Fruit fly (Drosophila melanogaster): ENCODE data around the gene CCT2.
A peak's percentile ranks its signal among the peaks of the same experiment; 100 is the strongest.

The CCT2 gene

DNA sequence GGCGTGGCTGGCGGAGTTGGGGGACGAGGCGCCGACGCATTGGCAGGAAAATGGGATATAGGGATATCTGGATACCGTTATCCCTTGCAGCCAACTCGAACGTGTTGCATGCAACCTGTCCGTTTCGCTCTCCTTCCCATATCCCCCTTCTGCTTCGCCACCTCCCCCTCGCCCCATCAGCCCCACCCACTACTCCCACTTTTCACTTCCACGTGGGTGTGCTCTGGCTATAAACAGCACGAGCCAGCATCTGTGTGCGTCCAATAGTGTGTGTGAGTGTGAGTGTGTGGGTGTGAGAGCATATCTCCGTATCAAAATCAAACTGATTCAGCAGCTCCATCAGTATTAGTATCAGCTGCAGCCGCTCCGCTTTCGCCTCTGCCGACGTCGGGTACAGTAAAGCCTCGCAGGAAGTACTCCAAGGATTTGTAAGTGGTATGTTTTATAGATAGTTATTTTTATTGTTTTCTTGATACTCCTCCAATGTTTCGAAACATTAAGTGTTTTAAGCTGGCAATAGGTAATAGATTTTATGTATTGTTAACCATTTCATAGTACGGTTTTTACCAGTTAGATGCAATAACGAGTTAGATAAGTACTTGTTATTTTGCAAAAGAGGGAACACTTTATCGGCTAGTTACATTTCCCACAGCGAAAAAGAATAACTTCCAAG is 29.8 kb downstream of the CCT2 start (continued):
- no peak for TF ChIP-seq MTF-1 (GFP tag; optimal IDR thresholded peaks at IDR 0.05; ENCODE audit: borderline replicate concordance)
- no peak for TF ChIP-seq Gsc (GFP tag; IDR thresholded peaks at IDR 0.05)
- TF ChIP-seq gce (GFP tag; IDR thresholded peaks at IDR 0.05): no peak
- TF ChIP-seq fd96Cb (tag; optimal IDR thresholded peaks at IDR 0.05): peak; percentile 68
- TF ChIP-seq CG8290 (GFP tag; optimal IDR thresholded peaks at IDR 0.05): no peak
- peak in 1 of 2 experiments; percentile 0 for TF ChIP-seq CG8290 (tag; optimal IDR thresholded peaks at IDR 0.05)
- no peak for TF ChIP-seq az2 (GFP tag; optimal IDR thresholded peaks at IDR 0.05)
- TF ChIP-seq CG3407 (GFP tag; optimal IDR thresholded peaks at IDR 0.05): no peak
- no peak for TF ChIP-seq CG11398 (GFP tag; optimal IDR thresholded peaks at IDR 0.05)
- TF ChIP-seq Six4 (GFP tag; optimal IDR thresholded peaks at IDR 0.05): peak; percentile 15
- TF ChIP-seq hbn (GFP tag; IDR thresholded peaks at IDR 0.05; ENCODE audit: partially characterized antibody): no peak
- no peak for TF ChIP-seq Lim3 (GFP tag; IDR thresholded peaks at IDR 0.05)
- TF ChIP-seq CG4360 (GFP tag; IDR thresholded peaks at IDR 0.05): no peak
- no peak for TF ChIP-seq vfl (GFP tag; optimal IDR thresholded peaks at IDR 0.05)
- TF ChIP-seq CG17361 (GFP tag; IDR thresholded peaks at IDR 0.05): no peak; the same call in 1 of the 3 replicates
- TF ChIP-seq CG18011 (GFP tag; optimal IDR thresholded peaks at IDR 0.05): no peak
- peak; percentile 18 to 64 for TF ChIP-seq bsh (GFP tag; optimal IDR thresholded peaks at IDR 0.05)
- TF ChIP-seq CG2889 (GFP tag; IDR thresholded peaks at IDR 0.05): no peak
- no peak for TF ChIP-seq croc (GFP tag; conservative IDR thresholded peaks at IDR 0.05)
- peak; percentile 57 for TF ChIP-seq CG3281 (GFP tag; optimal IDR thresholded peaks at IDR 0.05)
- TF ChIP-seq gro (GFP tag; optimal IDR thresholded peaks at IDR 0.05): no peak
- TF ChIP-seq CG18599 (GFP tag; optimal IDR thresholded peaks at IDR 0.05): peak; percentile 65
- peak; percentile 14 for TF ChIP-seq CG6813 (GFP tag; optimal IDR thresholded peaks at IDR 0.05)
- no peak for TF ChIP-seq CG6683 (GFP tag; optimal IDR thresholded peaks at IDR 0.05)
- no peak for TF ChIP-seq CG8281 (tag; optimal IDR thresholded peaks at IDR 0.05)
- TF ChIP-seq ftz-f1 (GFP tag; optimal IDR thresholded peaks at IDR 0.05): no peak
- TF ChIP-seq slp2 (GFP tag; optimal IDR thresholded peaks at IDR 0.05): peak; percentile 20
- TF ChIP-seq unc-4 (GFP tag; IDR thresholded peaks at IDR 0.05; ENCODE audit: partially characterized antibody): no peak
- TF ChIP-seq mam (GFP tag; optimal IDR thresholded peaks at IDR 0.05): no peak
- 0 out of 2 replicates have a peak, but pooled peaks have one; percentile 30 for TF ChIP-seq chm (GFP tag; IDR thresholded peaks at IDR 0.05)
- TF ChIP-seq Eip74EF (GFP tag; optimal IDR thresholded peaks at IDR 0.05): peak in 1 of 2 experiments; percentile 74
- TF ChIP-seq nmo (GFP tag; optimal IDR thresholded peaks at IDR 0.05): peak; percentile 68
- TF ChIP-seq CG1024 (GFP tag; IDR thresholded peaks at IDR 0.05): no peak
- TF ChIP-seq onecut (GFP tag; IDR thresholded peaks at IDR 0.05): no peak
- TF ChIP-seq Ssrp (tag; optimal IDR thresholded peaks at IDR 0.05): no peak
- peak; percentile 26 for TF ChIP-seq CG9727 (GFP tag; optimal IDR thresholded peaks at IDR 0.05)
- TF ChIP-seq Xbp1 (GFP tag; optimal IDR thresholded peaks at IDR 0.05): no peak
- no peak for TF ChIP-seq ab (GFP tag; optimal IDR thresholded peaks at IDR 0.05)
- 0 out of 3 replicates have a peak, but pooled peaks have one; percentile 43 for TF ChIP-seq CG11695 (GFP tag; IDR thresholded peaks at IDR 0.05)
- TF ChIP-seq Poxn (GFP tag; IDR thresholded peaks at IDR 0.05): no peak
- no peak for TF ChIP-seq vvl (GFP tag; IDR thresholded peaks at IDR 0.05)
- peak; percentile 58 for TF ChIP-seq Med (GFP tag)
- TF ChIP-seq lola (GFP tag; optimal IDR thresholded peaks at IDR 0.05): no peak
- peak; percentile 32 for TF ChIP-seq lilli (GFP tag; optimal IDR thresholded peaks at IDR 0.05)
- TF ChIP-seq CG17328 (GFP tag; IDR thresholded peaks at IDR 0.05): no peak
- TF ChIP-seq Oli (tag; optimal IDR thresholded peaks at IDR 0.05): no peak
- TF ChIP-seq dimm (GFP tag; IDR thresholded peaks at IDR 0.05): no peak
- no peak for TF ChIP-seq CG34376 (GFP tag; optimal IDR thresholded peaks at IDR 0.05)
- TF ChIP-seq D19B (GFP tag; optimal IDR thresholded peaks at IDR 0.05): peak; percentile 20
- TF ChIP-seq Asciz (GFP tag; optimal IDR thresholded peaks at IDR 0.05): peak; percentile 22
